Fruit fly (Drosophila melanogaster): ENCODE measurements around the gene DNAlig3.

Gene DNAlig3

dm6 chr3R:12369135-12369792 is 32.4 kb downstream of the DNAlig3 start, which contains the start of gene GstD1 (continued):
- TF ChIP-seq Hand (GFP tag; optimal IDR thresholded peaks at IDR 0.05) (no peak), CG7556 (GFP tag; optimal IDR thresholded peaks at IDR 0.05) (peak; percentile 53), Hr3 (GFP tag; optimal IDR thresholded peaks at IDR 0.05) (peak; percentile 39), Dip3 (GFP tag; optimal IDR thresholded peaks at IDR 0.05) (peak; percentile 58), CG34422 (GFP tag; IDR thresholded peaks at IDR 0.05) (peak; percentile 81; the same call in 1 of the 3 replicates), Hsf (GFP tag; optimal IDR thresholded peaks at IDR 0.05) (no peak), Oaz (GFP tag; IDR thresholded peaks at IDR 0.05) (no peak), nau (GFP tag; optimal IDR thresholded peaks at IDR 0.05) (peak; percentile 6), Hr78 (GFP tag; optimal IDR thresholded peaks at IDR 0.05) (peak in 1 of 2 experiments; percentile 23), CG18619 (GFP tag; optimal IDR thresholded peaks at IDR 0.05) (peak; percentile 44), sug (tag; optimal IDR thresholded peaks at IDR 0.05) (peak; percentile 56), trem (tag; optimal IDR thresholded peaks at IDR 0.05) (peak; percentile 5), CG15696 (tag; optimal IDR thresholded peaks at IDR 0.05) (no peak), dimm (GFP tag; IDR thresholded peaks at IDR 0.05) (no peak), CG1602 (GFP tag; optimal IDR thresholded peaks at IDR 0.05) (no peak), CG6813 (GFP tag; optimal IDR thresholded peaks at IDR 0.05) (no peak), onecut (GFP tag; IDR thresholded peaks at IDR 0.05) (peak; percentile 7; the same call in 1 of the 2 replicates), CG13287 (GFP tag; IDR thresholded peaks at IDR 0.05; ENCODE audit: partially characterized antibody) (peak; percentile 39; the same call in 1 of the 2 replicates), CG4617 (GFP tag; optimal IDR thresholded peaks at IDR 0.05; ENCODE audit: borderline replicate concordance) (no peak), Six4 (GFP tag; optimal IDR thresholded peaks at IDR 0.05) (peak; percentile 33), sd (tag; optimal IDR thresholded peaks at IDR 0.05) (peak; percentile 96), CG1647 (GFP tag; optimal IDR thresholded peaks at IDR 0.05) (peak; percentile 36), CG16815 (GFP tag; optimal IDR thresholded peaks at IDR 0.05) (no peak), Rx (GFP tag; IDR thresholded peaks at IDR 0.05) (no peak), chinmo (GFP tag; IDR thresholded peaks at IDR 0.05; ENCODE audit: partially characterized antibody) (peak; percentile 90), CG6765 (GFP tag; optimal IDR thresholded peaks at IDR 0.05) (peak; percentile 37), tin (GFP tag; optimal IDR thresholded peaks at IDR 0.05) (peak; percentile 20), CG2712 (tag; optimal IDR thresholded peaks at IDR 0.05) (peak; percentile 21), pum (GFP tag; optimal IDR thresholded peaks at IDR 0.05) (peak; percentile 6), CG9817 (tag; optimal IDR thresholded peaks at IDR 0.05) (peak; percentile 30), Sox102F (GFP tag; optimal IDR thresholded peaks at IDR 0.05) (peak; percentile 29), CG18476 (GFP tag; optimal IDR thresholded peaks at IDR 0.05) (peak; percentile 7), Antp (GFP tag; optimal IDR thresholded peaks at IDR 0.05) (peak; percentile 21), CG4282 (GFP tag; optimal IDR thresholded peaks at IDR 0.05) (peak; percentile 3), CG13894 (tag; optimal IDR thresholded peaks at IDR 0.05) (peak; percentile 70), CG10321 (GFP tag; IDR thresholded peaks at IDR 0.05) (0 out of 2 replicates have a peak, but pooled peaks have one; percentile 20), gt (GFP tag; IDR thresholded peaks at IDR 0.05) (no peak), HHEX (GFP tag; optimal IDR thresholded peaks at IDR 0.05) (peak; percentile 47), exex (tag; optimal IDR thresholded peaks at IDR 0.05) (peak; percentile 18), lov (optimal IDR thresholded peaks at IDR 0.05) (no peak), lov (GFP tag; IDR thresholded peaks at IDR 0.05) (0 out of 3 replicates have a peak, but pooled peaks have one; percentile 46), ab (GFP tag; optimal IDR thresholded peaks at IDR 0.05) (peak; percentile 58), CG31365 (tag; optimal IDR thresholded peaks at IDR 0.05) (no peak), B-H2 (GFP tag; optimal IDR thresholded peaks at IDR 0.05) (peak; percentile 79), ci (GFP tag; IDR thresholded peaks at IDR 0.05) (peak; percentile 63; the same call in 2 of the 3 replicates), lab (GFP tag; optimal IDR thresholded peaks at IDR 0.05) (peak; percentile 43), schlank (tag; optimal IDR thresholded peaks at IDR 0.05) (peak; percentile 15), CG2199 (GFP tag; IDR thresholded peaks at IDR 0.05) (peak; percentile 90; the same call in 2 of the 3 replicates), CG32772 (GFP tag; IDR thresholded peaks at IDR 0.05) (peak; percentile 76)

All from whole organism, embryonic.